Fruit fly (Drosophila melanogaster): Measurements from ENCODE around the gene CG42486.

DNA sequence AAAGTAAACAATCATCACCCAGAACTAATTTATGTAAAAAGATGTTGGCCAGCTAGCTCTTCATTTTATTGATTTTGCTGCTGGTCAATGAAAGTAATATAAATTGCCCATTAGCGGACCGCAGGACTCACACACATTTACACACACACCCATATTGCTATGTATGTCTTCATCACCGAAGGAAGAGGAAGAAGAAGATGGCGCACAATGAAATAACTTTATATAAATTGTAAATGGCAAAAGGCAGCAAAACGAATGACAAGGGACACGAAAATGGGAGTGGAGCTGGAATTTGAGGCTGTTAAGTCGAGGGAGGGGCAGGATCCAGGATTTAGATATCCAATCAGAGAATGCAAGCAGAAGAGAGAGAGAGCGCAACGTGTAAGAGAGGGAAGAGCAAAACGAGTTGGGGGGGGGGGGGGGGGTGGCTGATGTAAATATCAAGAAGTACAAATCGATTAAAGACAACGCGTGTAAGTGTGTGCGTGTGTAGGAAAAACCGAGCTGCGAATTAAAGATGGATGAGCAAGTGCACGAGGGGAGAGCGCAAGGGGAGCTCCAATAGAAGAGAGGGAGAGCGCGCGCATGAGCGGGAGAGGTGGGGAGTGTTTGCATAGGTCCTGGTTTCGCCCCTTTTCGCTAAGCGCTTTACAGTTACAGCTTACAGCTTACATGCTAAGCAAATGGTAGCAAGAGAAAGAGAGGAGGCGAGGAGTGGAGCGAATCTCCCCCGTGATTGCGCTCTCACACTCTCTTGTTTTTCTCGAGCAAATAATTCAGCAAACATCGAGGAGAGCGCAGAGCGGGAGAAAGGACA lies 38.5 kb upstream of the CG42486 start:
- TF ChIP-seq CG8478 (optimal IDR thresholded peaks at IDR 0.05) (no peak), usp (GFP tag; optimal IDR thresholded peaks at IDR 0.05) (no peak), pan (optimal IDR thresholded peaks at IDR 0.05) (no peak)

Data from whole organism.